Worm (Caenorhabditis elegans) whole organism, young adult: ENCODE measurements around the gene epg-9.

Experiments used
- B0336.3 ChIP-seq: fragments of 200-800 bp; sonication (Bioruptor generic); IDR thresholded peaks from 2 replicates; pipeline ENCODE4 v1.3.6; 2022; ENCODE audit warnings: missing genetic modification characterization, missing compliant biosample characterization
- F23B12.7 ChIP-seq: sonication (generic microtip); optimal IDR thresholded peaks from 2 replicates; lab custom pipeline; 2017; ENCODE audit warnings: missing genetic modification characterization, mild to moderate bottlenecking, missing compliant biosample characterization, antibody characterized with exemption, moderate library complexity; ENCODE audit not compliant: insufficient read depth
- F37B4.10 ChIP-seq: fragments of 200-800 bp; sonication (Bioruptor generic); IDR thresholded peaks from 2 replicates; pipeline ENCODE4 v1.3.6; 2022; ENCODE audit warnings: missing genetic modification characterization, missing compliant biosample characterization
- K12H6.12 ChIP-seq: fragments of 200-800 bp; sonication (Bioruptor generic); optimal IDR thresholded peaks from 2 replicates; lab custom pipeline; 2018; ENCODE audit warnings: mild to moderate bottlenecking, missing genetic modification characterization, missing compliant biosample characterization
- T26A5.8 ChIP-seq: sonication (generic microtip); optimal IDR thresholded peaks from 2 replicates; lab custom pipeline; 2016; ENCODE audit warnings: missing genetic modification characterization, missing compliant biosample characterization
- Y79H2A.3 ChIP-seq: fragments of 200-800 bp; sonication (Bioruptor generic); conservative IDR thresholded peaks from 2 replicates; pipeline ENCODE4 v1.3.6; 2022; ENCODE audit warnings: missing genetic modification reagents, missing genetic modification characterization, missing compliant biosample characterization
- atf-7 ChIP-seq: sonication (generic microtip); optimal IDR thresholded peaks from 2 replicates; lab custom pipeline; 2017; ENCODE audit warnings: mild to moderate bottlenecking, missing genetic modification characterization, missing compliant biosample characterization
- athp-1 ChIP-seq: sonication (generic microtip); optimal IDR thresholded peaks from 2 replicates; lab custom pipeline; 2017; ENCODE audit warnings: mild to moderate bottlenecking, missing genetic modification characterization, missing compliant biosample characterization
- attf-6 ChIP-seq: fragments of 200-800 bp; sonication (Bioruptor generic); IDR thresholded peaks from 2 replicates; pipeline ENCODE4 v1.3.6; 2022; ENCODE audit warnings: missing genetic modification reagents, missing genetic modification characterization, missing compliant biosample characterization
- cebp-2 ChIP-seq: fragments of 200-800 bp; sonication (Bioruptor generic); IDR thresholded peaks from 2 replicates; pipeline ENCODE4 v1.3.6; 2022; ENCODE audit warnings: missing genetic modification characterization, missing compliant biosample characterization
- ceh-27 ChIP-seq: fragments of 200-800 bp; sonication (Bioruptor generic); optimal IDR thresholded peaks from 2 replicates; lab custom pipeline; 2018; ENCODE audit warnings: mild to moderate bottlenecking, missing genetic modification characterization, moderate library complexity, missing compliant biosample characterization
- ceh-40 ChIP-seq: fragments of 200-800 bp; sonication (Bioruptor generic); IDR thresholded peaks from 2 replicates; pipeline ENCODE4 v1.3.6; 2022; ENCODE audit warnings: missing genetic modification characterization, missing compliant biosample characterization
- ceh-58 ChIP-seq: fragments of 200-800 bp; sonication (Bioruptor generic); IDR thresholded peaks from 2 replicates; pipeline ENCODE4 v1.3.6; 2022; ENCODE audit warnings: missing genetic modification characterization, missing compliant biosample characterization
- ceh-79 ChIP-seq: sonication (generic microtip); optimal IDR thresholded peaks from 2 replicates; lab custom pipeline; 2017; ENCODE audit warnings: mild to moderate bottlenecking, missing genetic modification characterization, missing compliant biosample characterization
- chd-7 ChIP-seq: sonication (generic microtip); optimal IDR thresholded peaks from 2 replicates; lab custom pipeline; 2016; ENCODE audit warnings: mild to moderate bottlenecking, missing genetic modification characterization, moderate library complexity, missing compliant biosample characterization
- dpff-1 ChIP-seq: sonication (generic microtip); optimal IDR thresholded peaks from 2 replicates; lab custom pipeline; 2017; ENCODE audit warnings: mild to moderate bottlenecking, missing genetic modification characterization, missing compliant biosample characterization
- dpl-1 ChIP-seq: fragments of 150-350 bp; optimal IDR thresholded peaks from 2 replicates; lab custom pipeline; 2014; ENCODE audit warnings: missing biosample characterization, missing genetic modification reagents, missing genetic modification characterization
- efl-1 ChIP-seq: fragments of 150-350 bp; optimal IDR thresholded peaks from 2 replicates; lab custom pipeline; 2014; ENCODE audit warnings: missing biosample characterization, missing genetic modification reagents, missing genetic modification characterization
- ekl-4 ChIP-seq: fragments of 200-800 bp; sonication (Bioruptor generic); IDR thresholded peaks from 2 replicates; pipeline ENCODE4 v1.3.6; 2022; ENCODE audit warnings: missing genetic modification reagents, missing genetic modification characterization, missing compliant biosample characterization
- fkh-3 ChIP-seq: sonication (generic microtip); optimal IDR thresholded peaks from 2 replicates; lab custom pipeline; 2016; ENCODE audit warnings: mild to moderate bottlenecking, missing genetic modification characterization, missing compliant biosample characterization
- him-1 ChIP-seq: sonication (generic microtip); optimal IDR thresholded peaks from 2 replicates; lab custom pipeline; 2016; ENCODE audit warnings: missing genotype, missing genetic modification reagents, missing genetic modification characterization, missing compliant biosample characterization
- hlh-26 ChIP-seq: fragments of 200-800 bp; sonication (Bioruptor generic); conservative IDR thresholded peaks from 2 replicates; pipeline ENCODE4 v1.3.6; 2022; ENCODE audit warnings: missing genetic modification reagents, missing genetic modification characterization, missing compliant biosample characterization
- let-526 ChIP-seq: fragments of 200-800 bp; sonication (Bioruptor generic); IDR thresholded peaks from 2 replicates; pipeline ENCODE4 v1.3.6; 2022; ENCODE audit warnings: missing genetic modification reagents, missing genetic modification characterization, missing compliant biosample characterization
- lin-40 ChIP-seq: sonication (generic microtip); optimal IDR thresholded peaks from 2 replicates; lab custom pipeline; 2016; ENCODE audit warnings: missing genetic modification characterization, mild to moderate bottlenecking, missing compliant biosample characterization, missing genotype, missing genetic modification reagents
- lir-1 ChIP-seq: fragments of 200-800 bp; sonication (Bioruptor generic); conservative IDR thresholded peaks from 2 replicates; pipeline ENCODE4 v1.3.6; 2022; ENCODE audit warnings: missing genetic modification reagents, missing genetic modification characterization, missing compliant biosample characterization
- lsy-27 ChIP-seq: sonication (generic microtip); optimal IDR thresholded peaks from 2 replicates; lab custom pipeline; 2017; ENCODE audit warnings: missing genetic modification characterization, mild to moderate bottlenecking, missing compliant biosample characterization, antibody characterized with exemption, missing genotype, borderline replicate concordance; ENCODE audit not compliant: insufficient read depth
- madf-10 ChIP-seq: sonication (generic microtip); optimal IDR thresholded peaks from 2 replicates; lab custom pipeline; 2016; ENCODE audit warnings: mild to moderate bottlenecking, missing genetic modification characterization, missing compliant biosample characterization
- madf-3 ChIP-seq: fragments of 200-800 bp; sonication (Bioruptor generic); IDR thresholded peaks from 2 replicates; pipeline ENCODE4 v1.3.6; 2022; ENCODE audit warnings: missing genetic modification reagents, missing genetic modification characterization, missing compliant biosample characterization
- madf-6 ChIP-seq: fragments of 200-800 bp; sonication (Bioruptor generic); IDR thresholded peaks from 2 replicates; pipeline ENCODE4 v1.3.6; 2022; ENCODE audit warnings: missing genetic modification reagents, missing genetic modification characterization, missing compliant biosample characterization
- mes-4 ChIP-seq: sonication (generic microtip); optimal IDR thresholded peaks from 2 replicates; lab custom pipeline; 2016; ENCODE audit warnings: missing genotype, missing genetic modification characterization, missing compliant biosample characterization
- nfyb-1 ChIP-seq: fragments of 200-800 bp; sonication (Bioruptor generic); IDR thresholded peaks from 2 replicates; pipeline ENCODE4 v1.3.6; 2022; ENCODE audit warnings: missing genetic modification reagents, missing genetic modification characterization, missing compliant biosample characterization
- nhr-27 ChIP-seq: fragments of 200-800 bp; sonication (Bioruptor generic); optimal IDR thresholded peaks from 2 replicates; lab custom pipeline; 2018; ENCODE audit warnings: mild to moderate bottlenecking, missing genetic modification characterization, moderate library complexity, missing compliant biosample characterization
- pbrm-1 ChIP-seq: fragments of 200-800 bp; sonication (Bioruptor generic); IDR thresholded peaks from 2 replicates; pipeline ENCODE4 v1.3.6; 2022; ENCODE audit warnings: missing genetic modification reagents, missing genetic modification characterization, missing compliant biosample characterization
- pha-4 ChIP-seq: fragments of 150-350 bp; sonication (generic microtip); optimal IDR thresholded peaks from 2 replicates; lab custom pipeline; 2014; ENCODE audit warnings: missing biosample characterization, missing genetic modification reagents, missing genetic modification characterization
- repo-1 ChIP-seq: sonication (generic microtip); optimal IDR thresholded peaks from 2 replicates; lab custom pipeline; 2017; ENCODE audit warnings: mild to moderate bottlenecking, missing genetic modification characterization, missing compliant biosample characterization
- sdz-38 ChIP-seq: sonication (generic microtip); optimal IDR thresholded peaks from 2 replicates; lab custom pipeline; 2016; ENCODE audit warnings: missing genotype, missing genetic modification characterization, missing compliant biosample characterization
- snpc-4 ChIP-seq, 5 experiments: fragments of 150-350 bp in 1 of 5; sonication (generic microtip) in 4 of 5; optimal IDR thresholded peaks; 2 replicates each; lab custom pipeline; 2014 to 2018; ENCODE audit warnings: missing genetic modification characterization in 5 of 5, missing biosample characterization in 3 of 5, antibody characterized with exemption in 2 of 5, mild to moderate bottlenecking in 2 of 5, missing compliant biosample characterization in 2 of 5, missing genotype in 2 of 5, moderate library complexity in 2 of 5, missing genetic modification reagents in 1 of 5
- somi-1 ChIP-seq: fragments of 200-800 bp; sonication (Bioruptor generic); optimal IDR thresholded peaks from 2 replicates; lab custom pipeline; 2018; ENCODE audit warnings: mild to moderate bottlenecking, missing genetic modification characterization, missing compliant biosample characterization
- sptf-2 ChIP-seq: fragments of 200-800 bp; sonication (Bioruptor generic); optimal IDR thresholded peaks from 2 replicates; lab custom pipeline; 2018; ENCODE audit warnings: mild to moderate bottlenecking, missing genetic modification characterization, missing compliant biosample characterization
- tbx-9 ChIP-seq: sonication (generic microtip); optimal IDR thresholded peaks from 2 replicates; lab custom pipeline; 2016; ENCODE audit warnings: borderline replicate concordance, missing genetic modification characterization, inconsistent platforms, missing compliant biosample characterization
- tlf-1 ChIP-seq: fragments of 200-800 bp; sonication (Bioruptor generic); optimal IDR thresholded peaks from 2 replicates; lab custom pipeline; 2018; ENCODE audit warnings: mild to moderate bottlenecking, missing genetic modification characterization, missing compliant biosample characterization
- unc-130 ChIP-seq: sonication (generic microtip); optimal IDR thresholded peaks from 2 replicates; lab custom pipeline; 2016; ENCODE audit warnings: missing genetic modification reagents, missing genetic modification characterization, missing compliant biosample characterization
- zfh-2 ChIP-seq: fragments of 200-800 bp; sonication (Bioruptor generic); conservative IDR thresholded peaks from 2 replicates; pipeline ENCODE4 v1.3.6; 2022; ENCODE audit warnings: missing genetic modification reagents, missing genetic modification characterization, missing compliant biosample characterization
- ztf-25 ChIP-seq: fragments of 200-800 bp; sonication (Bioruptor generic); IDR thresholded peaks from 2 replicates; pipeline ENCODE4 v1.3.6; 2022; ENCODE audit warnings: missing genetic modification reagents, missing genetic modification characterization, missing compliant biosample characterization
- ztf-26 ChIP-seq: sonication (generic microtip); optimal IDR thresholded peaks from 2 replicates; lab custom pipeline; 2017; ENCODE audit warnings: missing genetic modification characterization, missing compliant biosample characterization

Gene epg-9

ce11 chrIV:2599634-2600033 is 1.3 kb upstream of the epg-9 start (continued):
- no peak for TF ChIP-seq nhr-27
- TF ChIP-seq pbrm-1 (GFP tag; lab: Robert Waterston, UW) = peak; percentile 76
- TF ChIP-seq ceh-58 (GFP tag; lab: Robert Waterston, UW) = no peak
- no peak for TF ChIP-seq fkh-3 (tag; lab: Kevin White, UChicago)
- peak; percentile 32 for TF ChIP-seq K12H6.12 (tag; lab: Kevin White, UChicago)
- no peak for TF ChIP-seq athp-1 (tag; lab: Kevin White, UChicago)
- TF ChIP-seq pha-4 (tag; lab: Kevin White, UChicago) = peak; percentile 21
- TF ChIP-seq hlh-26 (GFP tag; lab: Robert Waterston, UW) = no peak
- peak; percentile 60; the same call in 1 of the 2 replicates for TF ChIP-seq nfyb-1
- no peak for TF ChIP-seq tbx-9 (tag; lab: Kevin White, UChicago)
- TF ChIP-seq ztf-25 (GFP tag; lab: Robert Waterston, UW) = no peak
- TF ChIP-seq unc-130 = no peak
- TF ChIP-seq sdz-38 (tag; lab: Kevin White, UChicago) = no peak
- peak; percentile 68 for TF ChIP-seq ceh-27 (GFP tag; lab: Kevin White, UChicago)
- TF ChIP-seq zfh-2 = peak; percentile 60
- no peak for TF ChIP-seq dpff-1 (tag; lab: Kevin White, UChicago)
- TF ChIP-seq ekl-4 (GFP tag; lab: Robert Waterston, UW) = 0 out of 2 replicates have a peak, but pooled peaks have one; percentile 45
- TF ChIP-seq madf-6 (GFP tag; lab: Robert Waterston, UW) = no peak
- TF ChIP-seq madf-10 (tag; lab: Kevin White, UChicago) = peak; percentile 19
- no peak for TF ChIP-seq snpc-4 (GFP tag; optimal IDR thresholded peaks at IDR 0.05; lab: Kevin White, UChicago)
- TF ChIP-seq snpc-4 (tag; optimal IDR thresholded peaks at IDR 0.05; lab: Kevin White, UChicago) = peak in 1 of 4 experiments; percentile 43
- peak; percentile 19 for TF ChIP-seq ztf-26
- TF ChIP-seq Y79H2A.3 (GFP tag; lab: Robert Waterston, UW) = no peak
- TF ChIP-seq B0336.3 = 0 out of 2 replicates have a peak, but pooled peaks have one; percentile 52
- TF ChIP-seq madf-3 (GFP tag; lab: Robert Waterston, UW) = no peak
- TF ChIP-seq him-1 = no peak
- no peak for TF ChIP-seq repo-1 (tag; lab: Kevin White, UChicago)

ce11 chrIV:2601988-2602861 is 1.3 kb downstream of the epg-9 start:
- TF ChIP-seq ceh-58 (GFP tag; lab: Robert Waterston, UW) (no peak), lsy-27 (no peak), chd-7 (tag; lab: Kevin White, UChicago) (peak; percentile 98), let-526 (GFP tag; lab: Robert Waterston, UW) (peak; percentile 99), lin-40 (tag; lab: Kevin White, UChicago) (peak; percentile 97), dpl-1 (peak; percentile 8), cebp-2 (GFP tag; lab: Robert Waterston, UW) (peak; percentile 79; the same call in 1 of the 2 replicates), somi-1 (GFP tag; lab: Kevin White, UChicago) (peak; percentile 99), tbx-9 (tag; lab: Kevin White, UChicago) (no peak), mes-4 (no peak), attf-6 (GFP tag; lab: Robert Waterston, UW) (peak; percentile 62), ceh-40 (GFP tag; lab: Robert Waterston, UW) (peak; percentile 63; the same call in 1 of the 2 replicates), sptf-2 (no peak), lir-1 (GFP tag; lab: Robert Waterston, UW) (peak; percentile 96), B0336.3 (peak; percentile 98), F37B4.10 (peak; percentile 97), ceh-79 (peak; percentile 90), F23B12.7 (tag; lab: Kevin White, UChicago) (peak; percentile 53), pha-4 (tag; lab: Kevin White, UChicago) (peak; percentile 93), Y79H2A.3 (GFP tag; lab: Robert Waterston, UW) (peak; percentile 71; the same call in 1 of the 2 replicates), madf-3 (GFP tag; lab: Robert Waterston, UW) (peak; percentile 93), tlf-1 (peak; percentile 97), atf-7 (tag; lab: Kevin White, UChicago) (peak; percentile 98), efl-1 (GFP tag; lab: Kevin White, UChicago) (peak; percentile 49), T26A5.8 (tag; lab: Kevin White, UChicago) (no peak)
